Worm (Caenorhabditis elegans) whole organism, late embryonic: ENCODE measurements around the gene fis-1.

Experiments used
- C08G9.2 ChIP-seq: sonication (generic microtip); optimal IDR thresholded peaks from 2 replicates; lab custom pipeline; 2016; ENCODE audit warnings: mild to moderate bottlenecking, missing genetic modification characterization, moderate library complexity, missing compliant biosample characterization
- F13H6.1 ChIP-seq: sonication (generic microtip); optimal IDR thresholded peaks from 2 replicates; lab custom pipeline; 2016; ENCODE audit warnings: missing genetic modification characterization, missing compliant biosample characterization
- K09A11.1 ChIP-seq: sonication (generic microtip); optimal IDR thresholded peaks from 2 replicates; lab custom pipeline; 2017; ENCODE audit warnings: antibody characterized with exemption, mild to moderate bottlenecking, missing genetic modification characterization, missing compliant biosample characterization; ENCODE audit not compliant: insufficient read depth
- Y22D7AL.16 ChIP-seq: sonication (generic microtip); optimal IDR thresholded peaks from 2 replicates; lab custom pipeline; 2016; ENCODE audit warnings: missing genetic modification characterization, missing compliant biosample characterization
- ceh-14 ChIP-seq: sonication (generic microtip); optimal IDR thresholded peaks from 2 replicates; lab custom pipeline; 2016; ENCODE audit warnings: missing genotype, missing genetic modification characterization, missing compliant biosample characterization
- ceh-18 ChIP-seq: sonication (generic microtip); optimal IDR thresholded peaks from 2 replicates; lab custom pipeline; 2016; ENCODE audit warnings: missing genetic modification characterization, missing compliant biosample characterization
- ceh-19 ChIP-seq: fragments of 200-800 bp; sonication (Bioruptor generic); optimal IDR thresholded peaks from 2 replicates; lab custom pipeline; 2018; ENCODE audit warnings: mild to moderate bottlenecking, missing genetic modification characterization, missing compliant biosample characterization
- ceh-2 ChIP-seq: sonication (generic microtip); optimal IDR thresholded peaks from 2 replicates; lab custom pipeline; 2016; ENCODE audit warnings: missing genotype, missing genetic modification characterization, missing compliant biosample characterization
- ceh-24 ChIP-seq: sonication (generic microtip); optimal IDR thresholded peaks from 2 replicates; lab custom pipeline; 2016; ENCODE audit warnings: mild to moderate bottlenecking, missing genetic modification characterization, missing compliant biosample characterization
- ceh-30 ChIP-seq: fragments of 150-350 bp; optimal IDR thresholded peaks from 2 replicates; lab custom pipeline; 2014; ENCODE audit warnings: missing biosample characterization, missing genetic modification characterization
- ceh-31 ChIP-seq: sonication (generic microtip); optimal IDR thresholded peaks from 2 replicates; lab custom pipeline; 2016; ENCODE audit warnings: missing genetic modification characterization, missing compliant biosample characterization
- ceh-34 ChIP-seq: sonication (generic microtip); optimal IDR thresholded peaks from 2 replicates; lab custom pipeline; 2016; ENCODE audit warnings: mild to moderate bottlenecking, missing genetic modification characterization, missing compliant biosample characterization
- ceh-9 ChIP-seq: sonication (generic microtip); optimal IDR thresholded peaks from 2 replicates; lab custom pipeline; 2016; ENCODE audit warnings: mild to moderate bottlenecking, missing genetic modification characterization, inconsistent platforms, missing compliant biosample characterization
- che-1 ChIP-seq: sonication (generic microtip); optimal IDR thresholded peaks from 2 replicates; lab custom pipeline; 2016; ENCODE audit warnings: mild to moderate bottlenecking, missing genetic modification characterization, missing compliant biosample characterization
- elt-2 ChIP-seq: sonication (generic microtip); optimal IDR thresholded peaks from 2 replicates; lab custom pipeline; 2016; ENCODE audit warnings: missing genetic modification reagents, missing genetic modification characterization, missing compliant biosample characterization
- elt-4 ChIP-seq: sonication (generic microtip); optimal IDR thresholded peaks from 2 replicates; lab custom pipeline; 2016; ENCODE audit warnings: missing genetic modification characterization, missing compliant biosample characterization
- fax-1 ChIP-seq: sonication (generic microtip); optimal IDR thresholded peaks from 2 replicates; lab custom pipeline; 2016; ENCODE audit warnings: missing genotype, missing genetic modification characterization, missing compliant biosample characterization
- fkh-6 ChIP-seq: sonication (generic microtip); optimal IDR thresholded peaks from 2 replicates; lab custom pipeline; 2016; ENCODE audit warnings: missing genetic modification characterization, missing compliant biosample characterization
- hlh-30 ChIP-seq: sonication (generic microtip); optimal IDR thresholded peaks from 2 replicates; lab custom pipeline; 2017; ENCODE audit warnings: antibody characterized with exemption, missing genetic modification characterization, missing compliant biosample characterization; ENCODE audit not compliant: insufficient read depth
- hlh-6 ChIP-seq: sonication (generic microtip); optimal IDR thresholded peaks from 2 replicates; lab custom pipeline; 2016; ENCODE audit warnings: missing genotype, missing genetic modification characterization, missing compliant biosample characterization
- lin-11 ChIP-seq: fragments of 200-800 bp; sonication (Bioruptor generic); optimal IDR thresholded peaks from 2 replicates; lab custom pipeline; 2018; ENCODE audit warnings: mild to moderate bottlenecking, missing genetic modification characterization, missing compliant biosample characterization
- madf-2 ChIP-seq: sonication (generic microtip); optimal IDR thresholded peaks from 2 replicates; lab custom pipeline; 2017; ENCODE audit warnings: missing genetic modification characterization, missing compliant biosample characterization
- mec-3 ChIP-seq: sonication (generic microtip); optimal IDR thresholded peaks from 2 replicates; lab custom pipeline; 2016; ENCODE audit warnings: borderline replicate concordance, missing genetic modification characterization, missing compliant biosample characterization
- nhr-11 ChIP-seq: fragments of 150-350 bp; optimal IDR thresholded peaks from 2 replicates; lab custom pipeline; 2014; ENCODE audit warnings: missing biosample characterization, missing genetic modification characterization
- nhr-232 ChIP-seq: sonication (generic microtip); optimal IDR thresholded peaks from 2 replicates; lab custom pipeline; 2016; ENCODE audit warnings: missing genetic modification characterization, missing compliant biosample characterization
- npax-4 ChIP-seq: sonication (generic microtip); optimal IDR thresholded peaks from 2 replicates; lab custom pipeline; 2016; ENCODE audit warnings: missing genetic modification characterization, missing compliant biosample characterization
- pax-1 ChIP-seq: fragments of 150-350 bp; optimal IDR thresholded peaks from 2 replicates; lab custom pipeline; 2014; ENCODE audit warnings: missing biosample characterization, missing genetic modification characterization
- pha-4 ChIP-seq: fragments of 150-350 bp; optimal IDR thresholded peaks from 2 replicates; lab custom pipeline; 2018; ENCODE audit warnings: missing biosample characterization, missing genetic modification reagents, missing genetic modification characterization
- pros-1 ChIP-seq: fragments of 150-350 bp; optimal IDR thresholded peaks from 2 replicates; lab custom pipeline; 2014; ENCODE audit warnings: missing biosample characterization, missing genetic modification reagents, missing genetic modification characterization
- ref-2 ChIP-seq: sonication (generic microtip); optimal IDR thresholded peaks from 2 replicates; lab custom pipeline; 2016; ENCODE audit warnings: missing genetic modification characterization, missing compliant biosample characterization
- rnt-1 ChIP-seq: sonication (generic microtip); optimal IDR thresholded peaks from 2 replicates; lab custom pipeline; 2016; ENCODE audit warnings: missing genetic modification characterization, missing compliant biosample characterization
- sox-2 ChIP-seq: fragments of 200-800 bp; sonication (Bioruptor generic); IDR thresholded peaks from 2 replicates; pipeline ENCODE4 v1.3.6; 2022; ENCODE audit warnings: missing genetic modification reagents, missing genetic modification characterization, missing compliant biosample characterization
- syd-9 ChIP-seq: sonication (generic microtip); optimal IDR thresholded peaks from 2 replicates; lab custom pipeline; 2016; ENCODE audit warnings: mild to moderate bottlenecking, missing genetic modification characterization, moderate library complexity, missing compliant biosample characterization
- tbx-2 ChIP-seq: sonication (generic microtip); optimal IDR thresholded peaks from 2 replicates; lab custom pipeline; 2016; ENCODE audit warnings: missing genetic modification characterization, missing compliant biosample characterization
- ttx-3 ChIP-seq: sonication (generic microtip); optimal IDR thresholded peaks from 2 replicates; lab custom pipeline; 2016; ENCODE audit warnings: missing genetic modification reagents, missing genetic modification characterization, missing compliant biosample characterization
- unc-42 ChIP-seq: sonication (generic microtip); optimal IDR thresholded peaks from 2 replicates; lab custom pipeline; 2016; ENCODE audit warnings: missing genotype, missing genetic modification characterization, missing compliant biosample characterization
- unc-55 ChIP-seq: sonication (generic microtip); optimal IDR thresholded peaks from 2 replicates; lab custom pipeline; 2017; ENCODE audit warnings: missing biosample characterization, missing genetic modification reagents, missing genetic modification characterization
- unc-86 ChIP-seq: sonication (generic microtip); optimal IDR thresholded peaks from 2 replicates; lab custom pipeline; 2016; ENCODE audit warnings: missing genetic modification characterization, missing compliant biosample characterization
- ztf-16 ChIP-seq: sonication (generic microtip); optimal IDR thresholded peaks from 2 replicates; lab custom pipeline; 2017; ENCODE audit warnings: missing genetic modification characterization, missing compliant biosample characterization

fis-1 gene

ce11 chrII:6746404-6746803 is 8.6 kb upstream of the fis-1 start, which contains the start of gene F41G3.5:
TSS of gene F41G3.5 (plus strand) at chrII:6746704.
- no peak for TF ChIP-seq sox-2 (GFP tag; lab: Robert Waterston, UW)
- no peak for TF ChIP-seq elt-4 (tag; lab: Kevin White, UChicago)
- TF ChIP-seq ceh-34 (tag; lab: Kevin White, UChicago) = no peak
- no peak for TF ChIP-seq mec-3 (tag; lab: Kevin White, UChicago)
- no peak for TF ChIP-seq ceh-30 (tag; lab: Kevin White, UChicago)
- no peak for TF ChIP-seq ceh-19
- TF ChIP-seq fax-1 (tag; lab: Kevin White, UChicago) = no peak
- TF ChIP-seq che-1 = no peak
- no peak for TF ChIP-seq unc-55 (GFP tag; lab: Kevin White, UChicago)
- no peak for TF ChIP-seq ref-2 (tag; lab: Kevin White, UChicago)

DNA sequence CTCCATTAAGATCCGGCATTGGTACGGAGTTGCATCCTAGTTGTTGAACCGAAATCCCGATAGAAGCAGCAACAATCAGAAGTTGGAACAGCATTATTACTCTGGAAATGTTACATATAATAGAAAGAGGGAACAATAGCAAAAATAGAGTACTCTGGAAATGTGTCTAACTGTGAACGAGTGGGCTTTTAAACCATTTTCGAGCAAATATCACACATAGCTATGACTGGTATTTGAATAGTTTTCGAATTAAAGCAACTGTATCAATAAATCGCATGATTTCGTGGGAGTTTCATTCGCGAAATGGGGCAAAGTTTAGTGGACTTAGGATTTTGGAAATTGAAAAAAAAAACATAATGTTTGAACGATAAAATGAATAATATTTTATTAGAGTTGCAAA is 5.6 kb upstream of the fis-1 start, which contains the start of gene F41G3.10:
Gene F41G3.10 (minus strand): TSS at position 101 of the 400 bp plus-strand sequence.
- TF ChIP-seq pax-1 (tag; lab: Kevin White, UChicago) = no peak
- no peak for TF ChIP-seq npax-4 (tag; lab: Kevin White, UChicago)
- no peak for TF ChIP-seq hlh-6 (tag; lab: Kevin White, UChicago)
- no peak for TF ChIP-seq Y22D7AL.16
- no peak for TF ChIP-seq K09A11.1 (tag; lab: Kevin White, UChicago)
- no peak for TF ChIP-seq pros-1
- no peak for TF ChIP-seq ceh-31 (tag; lab: Kevin White, UChicago)
- no peak for TF ChIP-seq fkh-6 (tag; lab: Kevin White, UChicago)
- no peak for TF ChIP-seq ceh-2 (tag; lab: Kevin White, UChicago)
- no peak for TF ChIP-seq ceh-34 (tag; lab: Kevin White, UChicago)
- TF ChIP-seq ceh-30 (tag; lab: Kevin White, UChicago) = no peak
- no peak for TF ChIP-seq C08G9.2
- no peak for TF ChIP-seq pha-4 (tag; lab: Kevin White, UChicago)
- TF ChIP-seq mec-3 (tag; lab: Kevin White, UChicago) = no peak
- no peak for TF ChIP-seq ttx-3 (tag; lab: Kevin White, UChicago)
- no peak for TF ChIP-seq madf-2
- TF ChIP-seq lin-11 (tag; lab: Kevin White, UChicago) = no peak
- no peak for TF ChIP-seq nhr-232
- no peak for TF ChIP-seq elt-2 (tag; lab: Kevin White, UChicago)

ce11 chrII:6750929-6751328 is 4.0 kb upstream of the fis-1 start, which contains the start of gene F41G3.20:
TSS of gene F41G3.20 (minus strand) at chrII:6751029.
- TF ChIP-seq ceh-24 (tag; lab: Kevin White, UChicago) (no peak), unc-42 (tag; lab: Kevin White, UChicago) (no peak), syd-9 (tag; lab: Kevin White, UChicago) (no peak), ceh-9 (tag; lab: Kevin White, UChicago) (no peak), ceh-14 (no peak), tbx-2 (tag; lab: Kevin White, UChicago) (no peak), ceh-18 (tag; lab: Kevin White, UChicago) (no peak), hlh-30 (tag; lab: Kevin White, UChicago) (no peak), unc-86 (no peak), rnt-1 (tag; lab: Kevin White, UChicago) (no peak), mec-3 (tag; lab: Kevin White, UChicago) (no peak), ztf-16 (tag; lab: Kevin White, UChicago) (no peak), F13H6.1 (tag; lab: Kevin White, UChicago) (no peak), pros-1 (no peak)

DNA sequence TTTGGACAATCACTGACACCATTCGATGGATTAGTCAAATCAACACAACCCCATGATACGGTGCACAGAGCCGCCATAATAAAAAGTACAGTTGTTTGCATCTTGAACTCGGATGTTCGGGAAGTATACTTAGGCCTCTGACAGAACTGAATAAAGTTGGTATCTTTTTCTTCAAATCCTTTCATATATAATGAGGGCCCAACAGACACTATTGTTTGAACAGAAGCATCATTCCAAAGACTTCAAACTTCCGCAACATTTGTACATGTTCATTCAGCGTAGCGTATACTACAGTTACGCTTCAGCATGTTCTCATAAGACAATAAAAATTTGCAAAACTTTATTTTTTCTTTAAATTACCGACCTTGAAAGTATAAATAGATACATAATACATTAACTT is 2.9 kb upstream of the fis-1 start, which contains the start of gene F41G3.19:
Gene F41G3.19 (minus strand): TSS at position 101 of the 400 bp plus-strand sequence.
- no peak for TF ChIP-seq nhr-11 (tag; lab: Kevin White, UChicago)
